Fruit fly (Drosophila melanogaster): ENCODE measurements around the gene GluRS-m.

Gene GluRS-m

DNA sequence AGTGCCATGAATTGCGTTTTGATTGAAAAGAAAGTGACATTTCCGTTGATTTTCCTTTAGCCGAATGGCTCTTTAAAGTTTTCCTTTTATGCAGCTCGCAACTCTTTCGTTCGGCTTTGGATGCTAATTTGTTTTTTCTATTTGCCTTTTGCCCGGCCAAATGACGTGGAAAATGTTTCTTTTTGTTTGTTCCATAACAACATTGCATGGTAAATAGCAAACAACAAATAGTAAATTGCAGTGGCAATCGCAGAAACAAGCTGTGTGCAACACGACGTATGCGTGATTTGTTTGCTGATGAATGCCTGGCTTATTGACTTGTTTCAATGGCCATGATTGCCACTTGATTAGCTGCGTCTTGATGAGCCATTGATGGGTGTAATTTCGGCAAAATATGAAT lies 12.5 kb upstream of the GluRS-m start (continued):
- TF ChIP-seq dmrt11E (tag; optimal IDR thresholded peaks at IDR 0.05) (no peak), CG9727 (GFP tag; optimal IDR thresholded peaks at IDR 0.05) (no peak), CG10979 (tag; optimal IDR thresholded peaks at IDR 0.05) (no peak), CG3838 (GFP tag; optimal IDR thresholded peaks at IDR 0.05) (no peak), Hey (tag; optimal IDR thresholded peaks at IDR 0.05) (no peak), mirr (GFP tag; optimal IDR thresholded peaks at IDR 0.05) (no peak), phol (tag; optimal IDR thresholded peaks at IDR 0.05) (no peak), CG18262 (tag; optimal IDR thresholded peaks at IDR 0.05) (no peak), CG4328 (GFP tag; optimal IDR thresholded peaks at IDR 0.05) (no peak), ab (GFP tag; optimal IDR thresholded peaks at IDR 0.05) (no peak), Optix (GFP tag; IDR thresholded peaks at IDR 0.05) (no peak), HLH3B (GFP tag; IDR thresholded peaks at IDR 0.05) (no peak; the same call in 1 of the 2 replicates), CG1602 (GFP tag; optimal IDR thresholded peaks at IDR 0.05) (no peak), CG16863 (GFP tag; optimal IDR thresholded peaks at IDR 0.05) (peak; percentile 11), eve (GFP tag; optimal IDR thresholded peaks at IDR 0.05) (no peak), CG10209 (GFP tag; optimal IDR thresholded peaks at IDR 0.05) (peak; percentile 4), CG4617 (GFP tag; optimal IDR thresholded peaks at IDR 0.05; ENCODE audit: borderline replicate concordance) (no peak), CG2120 (GFP tag; optimal IDR thresholded peaks at IDR 0.05) (no peak), CG11695 (GFP tag; IDR thresholded peaks at IDR 0.05) (peak; percentile 28; the same call in 1 of the 3 replicates), cg (GFP tag; optimal IDR thresholded peaks at IDR 0.05) (no peak), Ssrp (tag; optimal IDR thresholded peaks at IDR 0.05) (no peak), CG4707 (GFP tag; optimal IDR thresholded peaks at IDR 0.05) (peak; percentile 68), fd102C (GFP tag; optimal IDR thresholded peaks at IDR 0.05) (no peak), CG18011 (GFP tag; optimal IDR thresholded peaks at IDR 0.05) (no peak), CG11247 (GFP tag; IDR thresholded peaks at IDR 0.05) (no peak), al (GFP tag; IDR thresholded peaks at IDR 0.05) (no peak), CG12236 (GFP tag; optimal IDR thresholded peaks at IDR 0.05) (no peak), D19A (tag; optimal IDR thresholded peaks at IDR 0.05) (no peak), HLH4C (GFP tag; IDR thresholded peaks at IDR 0.05; ENCODE audit: partially characterized antibody) (no peak), CG1647 (GFP tag; optimal IDR thresholded peaks at IDR 0.05) (no peak), maf-S (GFP tag; optimal IDR thresholded peaks at IDR 0.05) (no peak), Atf3 (GFP tag; optimal IDR thresholded peaks at IDR 0.05) (no peak), dmrt99B (tag; optimal IDR thresholded peaks at IDR 0.05) (no peak), Ada2b (GFP tag; IDR thresholded peaks at IDR 0.05) (no peak), CG10565 (GFP tag; optimal IDR thresholded peaks at IDR 0.05) (no peak), sisA (GFP tag; IDR thresholded peaks at IDR 0.05) (no peak), her (GFP tag; optimal IDR thresholded peaks at IDR 0.05) (no peak), eyg (GFP tag; optimal IDR thresholded peaks at IDR 0.05) (no peak), gsb-n (tag; optimal IDR thresholded peaks at IDR 0.05) (peak; percentile 24), CG5953 (GFP tag; IDR thresholded peaks at IDR 0.05) (no peak), CG17361 (GFP tag; IDR thresholded peaks at IDR 0.05) (no peak), klu (GFP tag; IDR thresholded peaks at IDR 0.05) (no peak), CG8359 (GFP tag; optimal IDR thresholded peaks at IDR 0.05; ENCODE audit: borderline replicate concordance) (peak; percentile 10), dan (GFP tag; IDR thresholded peaks at IDR 0.05) (no peak), CG12219 (GFP tag; optimal IDR thresholded peaks at IDR 0.05) (no peak), ssp (GFP tag; IDR thresholded peaks at IDR 0.05) (no peak), Dbx (GFP tag; IDR thresholded peaks at IDR 0.05) (no peak), CG6683 (GFP tag; optimal IDR thresholded peaks at IDR 0.05) (no peak), Max (GFP tag; optimal IDR thresholded peaks at IDR 0.05) (no peak), Sin3A (optimal IDR thresholded peaks at IDR 0.05) (no peak), Atf6 (GFP tag; IDR thresholded peaks at IDR 0.05) (no peak), Mad (GFP tag; optimal IDR thresholded peaks at IDR 0.05) (no peak), cas (GFP tag; IDR thresholded peaks at IDR 0.05) (no peak)

Measured in whole organism, embryonic.